Fruit fly (Drosophila melanogaster) whole organism, embryonic: ENCODE measurements around the gene Sik2.

Experiments used
- Atf3 ChIP-seq: fragments of 200-800 bp; sonication (Bioruptor generic); optimal IDR thresholded peaks from 3 replicates; lab custom pipeline; 2016; ENCODE audit warnings: missing biosample characterization, missing genetic modification characterization
- Awh ChIP-seq: fragments of 200-800 bp; sonication (Bioruptor generic); IDR thresholded peaks from 2 replicates; pipeline ENCODE4, ENCODE4 v1.3.6; 2022; ENCODE audit warnings: missing biosample characterization, missing genetic modification characterization
- CG10543 ChIP-seq: fragments of 200-800 bp; sonication (Bioruptor generic); optimal IDR thresholded peaks from 3 replicates; lab custom pipeline; 2017; ENCODE audit warnings: missing biosample characterization, mild to moderate bottlenecking, missing genetic modification characterization, moderate library complexity
- CG10654 ChIP-seq: fragments of 200-800 bp; sonication (Bioruptor generic); optimal IDR thresholded peaks from 2 replicates; lab custom pipeline; 2016; ENCODE audit warnings: missing biosample characterization, missing genetic modification characterization
- CG11504 ChIP-seq: fragments of 200-800 bp; sonication (Bioruptor generic); optimal IDR thresholded peaks from 3 replicates; lab custom pipeline; 2019; ENCODE audit warnings: missing biosample characterization, mild to moderate bottlenecking, missing genetic modification characterization, moderate library complexity
- CG12104 ChIP-seq: fragments of 200-800 bp; sonication (Bioruptor generic); optimal IDR thresholded peaks from 3 replicates; lab custom pipeline; 2016; ENCODE audit warnings: missing biosample characterization, missing genetic modification characterization
- CG12769 ChIP-seq: fragments of 200-800 bp; sonication (Bioruptor generic); optimal IDR thresholded peaks from 2 replicates; lab custom pipeline; 2019; ENCODE audit warnings: missing biosample characterization, mild to moderate bottlenecking, missing genetic modification characterization, moderate library complexity
- CG14860 ChIP-seq: fragments of 200-800 bp; sonication (Bioruptor generic); IDR thresholded peaks from 3 replicates; pipeline ENCODE4 v1.3.6; 2022; ENCODE audit warnings: missing biosample characterization, missing genetic modification characterization; ENCODE audit not compliant: partially characterized antibody
- CG15514 ChIP-seq: fragments of 200-800 bp; sonication (Bioruptor generic); optimal IDR thresholded peaks from 3 replicates; lab custom pipeline; 2017; ENCODE audit warnings: missing biosample characterization, missing genetic modification characterization, mild to moderate bottlenecking, moderate library complexity, missing genetic modification reagents
- CG15601 ChIP-seq: fragments of 200-800 bp; sonication (Bioruptor generic); optimal IDR thresholded peaks from 3 replicates; lab custom pipeline; 2019; ENCODE audit warnings: missing biosample characterization, mild to moderate bottlenecking, missing genetic modification characterization, moderate library complexity
- CG2120 ChIP-seq: fragments of 200-800 bp; sonication (Bioruptor generic); optimal IDR thresholded peaks from 3 replicates; lab custom pipeline; 2016; ENCODE audit warnings: missing biosample characterization, missing genetic modification characterization
- CG2129 ChIP-seq: fragments of 200-800 bp; sonication (Bioruptor generic); IDR thresholded peaks from 2 replicates; pipeline ENCODE4 v1.3.6; 2022; ENCODE audit warnings: missing biosample characterization, missing genetic modification characterization; ENCODE audit not compliant: partially characterized antibody
- CG30020 ChIP-seq: fragments of 200-800 bp; optimal IDR thresholded peaks from 2 replicates; lab custom pipeline; 2019; ENCODE audit warnings: missing biosample characterization, mild to moderate bottlenecking, missing genetic modification characterization, moderate library complexity
- CG31388 ChIP-seq: fragments of 200-800 bp; sonication (Bioruptor generic); optimal IDR thresholded peaks from 2 replicates; lab custom pipeline; 2016; ENCODE audit warnings: missing biosample characterization, missing genetic modification characterization
- CG32772 ChIP-seq: fragments of 200-800 bp; sonication (Bioruptor generic); IDR thresholded peaks from 2 replicates; pipeline ENCODE4 v1.3.6; 2022; ENCODE audit warnings: missing biosample characterization, missing genetic modification characterization
- CG3407 ChIP-seq: fragments of 200-800 bp; sonication (Bioruptor generic); optimal IDR thresholded peaks from 2 replicates; lab custom pipeline; 2018; ENCODE audit warnings: missing biosample characterization, mild to moderate bottlenecking, missing genetic modification characterization
- CG42726 ChIP-seq: fragments of 200-800 bp; sonication (Bioruptor generic); IDR thresholded peaks from 2 replicates; pipeline ENCODE4 v1.3.6; 2022; ENCODE audit warnings: missing biosample characterization, missing genetic modification characterization; ENCODE audit not compliant: partially characterized antibody
- CG7839 ChIP-seq: fragments of 200-800 bp; sonication (Bioruptor generic); optimal IDR thresholded peaks from 3 replicates; lab custom pipeline; 2018; ENCODE audit warnings: missing biosample characterization, mild to moderate bottlenecking, missing genetic modification characterization, moderate library complexity
- CG7928 ChIP-seq: fragments of 200-800 bp; sonication (Bioruptor generic); optimal IDR thresholded peaks from 2 replicates; lab custom pipeline; 2017; ENCODE audit warnings: missing biosample characterization, mild to moderate bottlenecking, missing genetic modification characterization
- CG8089 ChIP-seq: fragments of 200-800 bp; sonication (Bioruptor generic); optimal IDR thresholded peaks from 3 replicates; lab custom pipeline; 2016; ENCODE audit warnings: missing biosample characterization, missing genetic modification characterization
- CG8478 ChIP-seq: fragments of >200 bp; optimal IDR thresholded peaks from 2 replicates; lab custom pipeline; 2018
- CG9215 ChIP-seq: fragments of 200-800 bp; sonication (Bioruptor generic); IDR thresholded peaks from 2 replicates; pipeline ENCODE4 v1.3.6; 2022; ENCODE audit warnings: missing biosample characterization, missing genetic modification characterization
- CTCF ChIP-seq: fragments of 200-800 bp; sonication (Bioruptor generic); optimal IDR thresholded peaks from 2 replicates; lab custom pipeline; 2017; ENCODE audit warnings: missing biosample characterization, mild to moderate bottlenecking, missing genetic modification characterization, moderate library complexity
- Doc2 ChIP-seq: fragments of 200-800 bp; sonication (Bioruptor generic); IDR thresholded peaks from 2 replicates; pipeline ENCODE4 v1.3.6; 2022; ENCODE audit warnings: missing biosample characterization, missing genetic modification characterization
- Ets97D ChIP-seq: fragments of 200-800 bp; sonication (Bioruptor generic); optimal IDR thresholded peaks from 3 replicates; lab custom pipeline; 2016; ENCODE audit warnings: missing biosample characterization, missing genetic modification characterization
- Fer2 ChIP-seq: fragments of 200-800 bp; sonication (Bioruptor generic); optimal IDR thresholded peaks from 2 replicates; lab custom pipeline; 2018; ENCODE audit warnings: missing biosample characterization, mild to moderate bottlenecking, missing genetic modification characterization, moderate library complexity
- Gsc ChIP-seq: fragments of 200-800 bp; sonication (Bioruptor generic); IDR thresholded peaks from 2 replicates; pipeline ENCODE4 v1.3.6; 2022; ENCODE audit warnings: missing biosample characterization, missing genetic modification characterization
- HLHmδ ChIP-seq: fragments of 200-800 bp; sonication (Bioruptor generic); optimal IDR thresholded peaks from 2 replicates; lab custom pipeline; 2018; ENCODE audit warnings: missing biosample characterization, mild to moderate bottlenecking, missing genetic modification characterization, moderate library complexity
- MESR4 ChIP-seq: fragments of 200-800 bp; sonication (Bioruptor generic); optimal IDR thresholded peaks from 2 replicates; lab custom pipeline; 2018; ENCODE audit warnings: missing biosample characterization, mild to moderate bottlenecking, missing genetic modification characterization, moderate library complexity
- MTF-1 ChIP-seq: fragments of 200-800 bp; sonication (Bioruptor generic); optimal IDR thresholded peaks from 2 replicates; lab custom pipeline; 2018; ENCODE audit warnings: missing biosample characterization, mild to moderate bottlenecking, missing genetic modification characterization, borderline replicate concordance
- Myb ChIP-seq: fragments of 200-800 bp; sonication (Bioruptor generic); optimal IDR thresholded peaks from 2 replicates; lab custom pipeline; 2016; ENCODE audit warnings: missing biosample characterization, missing genetic modification characterization
- NfI ChIP-seq: fragments of 200-800 bp; sonication (Bioruptor generic); optimal IDR thresholded peaks from 3 replicates; lab custom pipeline; 2018; ENCODE audit warnings: missing biosample characterization, mild to moderate bottlenecking, missing genetic modification characterization, moderate library complexity
- Rfx ChIP-seq: fragments of 200-800 bp; sonication (Bioruptor generic); IDR thresholded peaks from 2 replicates; pipeline ENCODE4 v1.3.6; 2022; ENCODE audit warnings: missing biosample characterization, missing genetic modification characterization
- Side ChIP-seq: fragments of 200-800 bp; sonication (Bioruptor generic); optimal IDR thresholded peaks from 2 replicates; lab custom pipeline; 2016; ENCODE audit warnings: missing biosample characterization, missing genetic modification characterization
- Sry-δ ChIP-seq: fragments of 200-800 bp; sonication (Bioruptor generic); optimal IDR thresholded peaks from 2 replicates; lab custom pipeline; 2016; ENCODE audit warnings: missing biosample characterization, missing genetic modification characterization
- bab2 ChIP-seq: fragments of 200-800 bp; sonication (Bioruptor generic); optimal IDR thresholded peaks from 2 replicates; lab custom pipeline; 2016; ENCODE audit warnings: missing biosample characterization, missing genetic modification characterization
- btn ChIP-seq: fragments of 200-800 bp; sonication (Bioruptor generic); optimal IDR thresholded peaks from 2 replicates; lab custom pipeline; 2016; ENCODE audit warnings: missing biosample characterization, missing genetic modification characterization
- cato ChIP-seq: fragments of 200-800 bp; sonication (Bioruptor generic); optimal IDR thresholded peaks from 2 replicates; lab custom pipeline; 2016; ENCODE audit warnings: missing biosample characterization, missing genetic modification characterization, borderline replicate concordance
- corto ChIP-seq: fragments of 200-800 bp; sonication (Bioruptor generic); optimal IDR thresholded peaks from 2 replicates; lab custom pipeline; 2016; ENCODE audit warnings: missing biosample characterization, mild to moderate bottlenecking, missing genetic modification characterization, moderate library complexity
- dan ChIP-seq: fragments of 200-800 bp; sonication (Bioruptor generic); IDR thresholded peaks from 2 replicates; pipeline ENCODE4 v1.3.6; 2022; ENCODE audit warnings: missing biosample characterization, missing genetic modification characterization
- dm ChIP-seq: fragments of 200-800 bp; sonication (Bioruptor generic); optimal IDR thresholded peaks from 3 replicates; lab custom pipeline; 2016; ENCODE audit warnings: missing biosample characterization, missing genetic modification characterization
- insv ChIP-seq, 2 experiments: fragments of 200-800 bp; sonication (Bioruptor generic); optimal IDR thresholded peaks; 3 replicates each; lab custom pipeline; 2016 to 2018; ENCODE audit warnings: missing biosample characterization in 2 of 2, missing genetic modification characterization in 2 of 2
- ken ChIP-seq: fragments of 200-800 bp; sonication (Bioruptor generic); IDR thresholded peaks from 3 replicates; pipeline ENCODE4 v1.3.6; 2022; ENCODE audit warnings: missing biosample characterization, missing genetic modification characterization
- lmd ChIP-seq: fragments of 200-800 bp; sonication (Bioruptor generic); IDR thresholded peaks from 2 replicates; pipeline ENCODE4 v1.3.6; 2022; ENCODE audit warnings: missing biosample characterization, missing genetic modification characterization
- maf-S ChIP-seq: fragments of 200-800 bp; sonication (Bioruptor generic); optimal IDR thresholded peaks from 2 replicates; lab custom pipeline; 2016; ENCODE audit warnings: missing biosample characterization, missing genetic modification characterization
- mam ChIP-seq: fragments of 200-800 bp; sonication (Bioruptor generic); optimal IDR thresholded peaks from 3 replicates; lab custom pipeline; 2016; ENCODE audit warnings: missing biosample characterization, missing genetic modification characterization
- pan ChIP-seq, 4 experiments: fragments of >200 bp in 3 of 4; fragments of 200-800 bp in 1 of 4; sonication (Bioruptor generic) in 1 of 4; optimal IDR thresholded peaks in 3 of 4; IDR thresholded peaks in 1 of 4; 2 replicates each; pipeline versions ENCODE4 v1.3.6 to Lab custom; 2017 to 2022; ENCODE audit warnings: missing biosample characterization in 2 of 4, missing genetic modification characterization in 2 of 4, mixed read lengths in 1 of 4
- row ChIP-seq: fragments of 200-800 bp; sonication (Bioruptor generic); IDR thresholded peaks from 3 replicates; pipeline ENCODE4 v1.3.6; 2022; ENCODE audit warnings: missing biosample characterization, missing genetic modification characterization
- tll ChIP-seq, 2 experiments: fragments of 200-800 bp in 1 of 2; fragments of >200 bp in 1 of 2; sonication (Bioruptor generic) in 1 of 2; optimal IDR thresholded peaks; 2 replicates each; lab custom pipeline; 2017 to 2019; ENCODE audit warnings: missing biosample characterization in 2 of 2, missing genetic modification characterization in 2 of 2, mild to moderate bottlenecking in 1 of 2, moderate library complexity in 1 of 2
- ttk ChIP-seq: fragments of 200-800 bp; sonication (Bioruptor generic); IDR thresholded peaks from 2 replicates; pipeline ENCODE4 v2.1.2; 2022; ENCODE audit warnings: missing biosample characterization, missing genetic modification characterization
- unc-4 ChIP-seq: fragments of 200-800 bp; sonication (Bioruptor generic); IDR thresholded peaks from 2 replicates; pipeline ENCODE4 v1.3.6; 2022; ENCODE audit warnings: missing biosample characterization, missing genetic modification characterization; ENCODE audit not compliant: partially characterized antibody

Sik2 gene

DNA sequence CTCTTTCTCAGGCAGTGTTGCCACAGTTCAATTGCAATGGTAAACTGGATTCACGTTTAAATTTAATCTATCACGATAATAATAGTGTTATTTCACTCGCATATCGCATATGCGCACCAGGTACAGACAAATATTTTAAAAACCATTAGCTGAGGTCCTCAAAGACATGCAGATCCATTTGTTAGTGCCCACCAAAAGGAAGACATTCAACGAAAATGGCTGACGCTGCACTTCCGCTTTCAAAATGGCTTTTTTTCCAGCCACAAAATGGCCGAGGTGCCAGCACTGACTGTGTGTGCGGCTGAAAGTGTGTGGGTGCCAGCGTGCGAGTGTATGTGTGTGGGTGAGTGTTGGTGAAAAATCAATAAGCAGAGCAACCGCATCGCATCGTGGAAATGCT, 596 bp downstream of the Sik2 start (continued):
- TF ChIP-seq corto (GFP tag; lab: Kevin White, UChicago) (no peak), CG9215 (GFP tag; lab: Robert Waterston, UW) (no peak), CG7839 (tag; lab: Kevin White, UChicago) (peak; percentile 51), CG2129 (GFP tag; lab: Robert Waterston, UW) (no peak), MESR4 (GFP tag; lab: Kevin White, UChicago) (no peak), row (GFP tag; lab: Robert Waterston, UW) (peak; percentile 86), Sry-δ (GFP tag; lab: Kevin White, UChicago) (peak; percentile 20), CG11504 (no peak), Fer2 (tag; lab: Kevin White, UChicago) (no peak), cato (GFP tag; lab: Kevin White, UChicago) (no peak), CG30020 (tag; lab: Kevin White, UChicago) (peak; percentile 25), CG8089 (GFP tag; lab: Kevin White, UChicago) (no peak), CG3407 (GFP tag; lab: Kevin White, UChicago) (peak; percentile 19), lmd (GFP tag; lab: Robert Waterston, UW) (0 out of 2 replicates have a peak, but pooled peaks have one; percentile 18), insv (GFP tag; optimal IDR thresholded peaks at IDR 0.05; lab: Kevin White, UChicago) (peak in 1 of 2 experiments; percentile 0), CG10654 (GFP tag; lab: Kevin White, UChicago) (no peak), CG7928 (no peak), CG15601 (tag; lab: Kevin White, UChicago) (peak; percentile 15), ttk (GFP tag; lab: Robert Waterston, UW) (no peak), HLHmδ (GFP tag; lab: Kevin White, UChicago) (peak; percentile 40), CTCF (no peak), CG10543 (GFP tag; lab: Kevin White, UChicago) (peak; percentile 39), NfI (peak; percentile 54), unc-4 (GFP tag; lab: Robert Waterston, UW) (no peak), CG31388 (GFP tag; lab: Kevin White, UChicago) (no peak), bab2 (GFP tag; lab: Kevin White, UChicago) (no peak), CG15514 (GFP tag; lab: Kevin White, UChicago) (peak; percentile 3), Gsc (GFP tag; lab: Robert Waterston, UW) (no peak), CG12104 (GFP tag; lab: Kevin White, UChicago) (peak; percentile 47), Ets97D (peak; percentile 91), CG42726 (GFP tag; lab: Robert Waterston, UW) (no peak), Doc2 (no peak), pan (optimal IDR thresholded peaks at IDR 0.05; lab: Kevin White, UChicago) (no peak), pan (GFP tag; optimal IDR thresholded peaks at IDR 0.05 in 1 of 2, IDR thresholded peaks at IDR 0.05 in 1 of 2) (peak in 1 of 2 experiments; percentile 31), CG8478 (no peak), MTF-1 (GFP tag; lab: Kevin White, UChicago) (no peak), tll (GFP tag; optimal IDR thresholded peaks at IDR 0.05; lab: Kevin White, UChicago) (no peak), CG14860 (no peak), maf-S (GFP tag; lab: Kevin White, UChicago) (no peak), Side (no peak), mam (GFP tag; lab: Kevin White, UChicago) (no peak), Atf3 (no peak), ken (no peak), Awh (GFP tag; lab: Robert Waterston, UW) (no peak), btn (GFP tag; lab: Kevin White, UChicago) (no peak), Rfx (GFP tag; lab: Robert Waterston, UW) (peak; percentile 32; the same call in 1 of the 2 replicates), Myb (GFP tag; lab: Kevin White, UChicago) (no peak), dm (GFP tag; lab: Kevin White, UChicago) (no peak), CG2120 (GFP tag; lab: Kevin White, UChicago) (no peak), CG32772 (GFP tag; lab: Robert Waterston, UW) (no peak), dan (GFP tag; lab: Robert Waterston, UW) (no peak), CG12769 (tag; lab: Kevin White, UChicago) (no peak)
